Worm (Caenorhabditis elegans): ENCODE data around the gene rnf-121.
A peak's percentile ranks its signal among the peaks of the same experiment; 100 is the strongest.

Gene rnf-121

ce11 chrIII:4170903-4171377 is at the start of gene rnf-121, which contains the start of gene C16C10.4 (continued):
- TF ChIP-seq egl-18 (GFP tag; IDR thresholded peaks at IDR 0.05): no peak
- peak; percentile 31 for TF ChIP-seq snpc-1.1 (tag; optimal IDR thresholded peaks at IDR 0.05; ENCODE audit: insufficient read depth)
- peak; percentile 86 for TF ChIP-seq ZK185.1 (tag; optimal IDR thresholded peaks at IDR 0.05; ENCODE audit: poor library complexity, severe bottlenecking)
- peak; percentile 63 for TF ChIP-seq F49E8.2 (tag; optimal IDR thresholded peaks at IDR 0.05; ENCODE audit: insufficient read depth)
- TF ChIP-seq let-607 (tag; optimal IDR thresholded peaks at IDR 0.05): peak in 1 of 2 experiments; percentile 42
- peak; percentile 20; the same call in 1 of the 2 replicates for TF ChIP-seq B0336.3 (GFP tag; IDR thresholded peaks at IDR 0.05)
- TF ChIP-seq F57C9.4 (tag; optimal IDR thresholded peaks at IDR 0.05): no peak
- TF ChIP-seq ztf-18 (tag; optimal IDR thresholded peaks at IDR 0.05): peak; percentile 46
- no peak for TF ChIP-seq atf-7 (tag; optimal IDR thresholded peaks at IDR 0.05)
- TF ChIP-seq sdz-38 (tag; optimal IDR thresholded peaks at IDR 0.05): no peak
- TF ChIP-seq dpl-1 (GFP tag; optimal IDR thresholded peaks at IDR 0.05): no peak
- no peak for TF ChIP-seq nhr-179 (tag; optimal IDR thresholded peaks at IDR 0.05)
- no peak for TF ChIP-seq ztf-26 (tag; optimal IDR thresholded peaks at IDR 0.05)
- peak; percentile 40 for TF ChIP-seq athp-1 (tag; optimal IDR thresholded peaks at IDR 0.05)
- TF ChIP-seq unc-130 (GFP tag; optimal IDR thresholded peaks at IDR 0.05): peak; percentile 73
- no peak for TF ChIP-seq Y67H2A.10 (GFP tag; conservative IDR thresholded peaks at IDR 0.05)
- no peak for TF ChIP-seq mxl-1 (tag; optimal IDR thresholded peaks at IDR 0.05)
- TF ChIP-seq madf-10 (tag; optimal IDR thresholded peaks at IDR 0.05): peak; percentile 45
- TF ChIP-seq madf-8 (GFP tag; conservative IDR thresholded peaks at IDR 0.05): peak; percentile 38
- no peak for TF ChIP-seq egrh-3 (GFP tag; IDR thresholded peaks at IDR 0.05)
- peak; percentile 83 for TF ChIP-seq snpc-3.4 (tag; optimal IDR thresholded peaks at IDR 0.05)
- TF ChIP-seq nfya-1 (tag; optimal IDR thresholded peaks at IDR 0.05; ENCODE audit: borderline replicate concordance, insufficient read depth): no peak
- TF ChIP-seq snpc-1.3 (tag; optimal IDR thresholded peaks at IDR 0.05; ENCODE audit: insufficient read depth): peak; percentile 71
- no peak for TF ChIP-seq K11D2.4 (GFP tag; IDR thresholded peaks at IDR 0.05)
- TF ChIP-seq C06A6.2 (GFP tag; conservative IDR thresholded peaks at IDR 0.05): peak; percentile 44; the same call in 1 of the 2 replicates
- TF ChIP-seq sea-2 (GFP tag; IDR thresholded peaks at IDR 0.05): no peak
- no peak for TF ChIP-seq F39B2.1 (GFP tag; IDR thresholded peaks at IDR 0.05)
- TF ChIP-seq tbp1 (GFP tag; optimal IDR thresholded peaks at IDR 0.05): peak; percentile 45
- no peak for TF ChIP-seq cebp-2 (GFP tag; IDR thresholded peaks at IDR 0.05)
- peak; percentile 20 for TF ChIP-seq F22D6.2 (tag; optimal IDR thresholded peaks at IDR 0.05)
- peak; percentile 66 for TF ChIP-seq hrde-1 (tag; optimal IDR thresholded peaks at IDR 0.05; ENCODE audit: borderline replicate concordance)
- TF ChIP-seq ets-4 (GFP tag; optimal IDR thresholded peaks at IDR 0.05): no peak
- peak; percentile 15 for TF ChIP-seq T07F8.4 (tag; optimal IDR thresholded peaks at IDR 0.05)
- TF ChIP-seq hlh-12 (tag; optimal IDR thresholded peaks at IDR 0.05): no peak
- TF ChIP-seq somi-1 (GFP tag; optimal IDR thresholded peaks at IDR 0.05): no peak
- TF ChIP-seq mes-4 (tag; optimal IDR thresholded peaks at IDR 0.05): no peak
- TF ChIP-seq hsf-1 (GFP tag; IDR thresholded peaks at IDR 0.05): no peak
- no peak for TF ChIP-seq fkh-3 (tag; optimal IDR thresholded peaks at IDR 0.05)
- TF ChIP-seq attf-5 (GFP tag; optimal IDR thresholded peaks at IDR 0.05): peak; percentile 68
- TF ChIP-seq die-1 (tag; optimal IDR thresholded peaks at IDR 0.05): peak; percentile 50
- peak; percentile 26 for TF ChIP-seq efl-1 (GFP tag; optimal IDR thresholded peaks at IDR 0.05)
- TF ChIP-seq ztf-6 (GFP tag; IDR thresholded peaks at IDR 0.05): no peak
- TF ChIP-seq lin-26 (GFP tag; IDR thresholded peaks at IDR 0.05): peak; percentile 49; the same call in 1 of the 2 replicates
- no peak for TF ChIP-seq attf-3 (GFP tag; conservative IDR thresholded peaks at IDR 0.05)
- TF ChIP-seq ceh-91 (GFP tag; IDR thresholded peaks at IDR 0.05): no peak
- TF ChIP-seq F55B11.4 (tag; optimal IDR thresholded peaks at IDR 0.05; ENCODE audit: borderline replicate concordance, insufficient read depth): no peak
- peak; percentile 29 for TF ChIP-seq F52B5.7 (tag; optimal IDR thresholded peaks at IDR 0.05)
- peak; percentile 1 for TF ChIP-seq nhr-80 (tag; optimal IDR thresholded peaks at IDR 0.05)

Measured in whole organism, young adult.